Fruit fly (Drosophila melanogaster) S2 (cell line): ENCODE measurements around the gene CG3281.

Source experiments
- CG8478 ChIP-seq: fragments of >200 bp; optimal IDR thresholded peaks from 2 replicates; lab custom pipeline; 2018
- CTCF ChIP-seq, 2 experiments: fragments of >200 bp; optimal IDR thresholded peaks; 2 replicates each; lab custom pipeline; 2018

DNA sequence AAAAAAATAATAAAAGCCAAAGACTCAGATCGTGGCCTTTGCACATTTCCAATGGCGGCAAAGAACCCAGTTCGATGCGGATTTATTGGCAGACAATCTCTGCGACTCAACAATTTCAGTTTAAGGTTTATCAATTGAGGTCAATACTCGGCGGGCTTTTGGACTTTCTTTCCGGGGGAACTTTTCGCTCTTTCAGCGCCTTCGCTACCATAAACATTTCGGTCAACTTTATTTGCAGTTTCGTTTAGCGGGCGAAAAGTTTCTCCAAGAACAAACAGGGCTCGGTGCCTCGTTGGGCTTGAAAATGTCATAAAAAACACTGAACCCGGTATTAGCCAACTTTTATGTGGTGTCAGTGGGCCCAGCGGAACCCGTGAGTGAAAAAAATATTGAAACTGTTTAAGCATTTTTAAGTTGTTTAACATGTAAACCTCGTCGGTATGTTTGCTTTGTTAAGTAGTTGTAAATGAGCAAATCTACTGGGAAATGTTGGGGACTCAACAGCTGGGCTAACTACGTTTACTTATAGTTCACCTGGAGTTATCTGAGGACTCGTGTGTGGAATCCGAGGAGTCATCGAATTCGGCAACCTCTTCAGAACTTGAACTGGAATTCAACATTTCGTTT lies 29.0 kb upstream of the CG3281 start:
- no peak for TF ChIP-seq CG8478 (lab: Kevin White, UChicago)
- no peak for TF ChIP-seq CTCF (optimal IDR thresholded peaks at IDR 0.05; lab: Kevin White, UChicago)
